Worm (Caenorhabditis elegans) whole organism, young adult: ENCODE measurements around the gene srh-235.
"Not testable (repeated sequence)": the region's sequence is repeated elsewhere in the genome, so short reads cannot be mapped to it uniquely, and the experiment has no call there.

ENCODE experiments used
- B0336.3 ChIP-seq: fragments of 200-800 bp; sonication (Bioruptor generic); IDR thresholded peaks from 2 replicates; pipeline ENCODE4 v1.3.6; 2022; ENCODE audit warnings: missing genetic modification characterization, missing compliant biosample characterization
- C06A6.2 ChIP-seq: fragments of 200-800 bp; sonication (Bioruptor generic); conservative IDR thresholded peaks from 2 replicates; pipeline ENCODE4 v1.3.6; 2022; ENCODE audit warnings: missing genetic modification characterization, missing compliant biosample characterization
- C17E4.6 ChIP-seq: fragments of 200-800 bp; sonication (Bioruptor generic); IDR thresholded peaks from 2 replicates; pipeline ENCODE4 v1.3.6; 2022; ENCODE audit warnings: missing genetic modification reagents, missing genetic modification characterization, missing compliant biosample characterization
- F10E7.11 ChIP-seq: sonication (generic microtip); optimal IDR thresholded peaks from 2 replicates; lab custom pipeline; 2017; ENCODE audit warnings: mild to moderate bottlenecking, missing genetic modification characterization, moderate library complexity, missing compliant biosample characterization
- F22D6.2 ChIP-seq: sonication (generic microtip); optimal IDR thresholded peaks from 2 replicates; lab custom pipeline; 2016; ENCODE audit warnings: mild to moderate bottlenecking, missing genetic modification characterization, missing compliant biosample characterization
- F23B12.7 ChIP-seq: sonication (generic microtip); optimal IDR thresholded peaks from 2 replicates; lab custom pipeline; 2017; ENCODE audit warnings: missing genetic modification characterization, mild to moderate bottlenecking, missing compliant biosample characterization, antibody characterized with exemption, moderate library complexity; ENCODE audit not compliant: insufficient read depth
- F39B2.1 ChIP-seq: fragments of 200-800 bp; sonication (Bioruptor generic); IDR thresholded peaks from 2 replicates; pipeline ENCODE4 v1.3.6; 2022; ENCODE audit warnings: missing genetic modification reagents, missing genetic modification characterization, missing compliant biosample characterization
- F52B5.7 ChIP-seq: sonication (generic microtip); optimal IDR thresholded peaks from 2 replicates; lab custom pipeline; 2016; ENCODE audit warnings: mild to moderate bottlenecking, missing genetic modification characterization, missing compliant biosample characterization
- F57A8.1 ChIP-seq: fragments of 200-800 bp; sonication (Bioruptor generic); optimal IDR thresholded peaks from 2 replicates; lab custom pipeline; 2018; ENCODE audit warnings: mild to moderate bottlenecking, missing genetic modification characterization, moderate library complexity, missing compliant biosample characterization
- T07F8.4 ChIP-seq: sonication (generic microtip); optimal IDR thresholded peaks from 2 replicates; lab custom pipeline; 2016; ENCODE audit warnings: mild to moderate bottlenecking, missing genetic modification characterization, moderate library complexity, missing compliant biosample characterization
- T26A5.8 ChIP-seq: sonication (generic microtip); optimal IDR thresholded peaks from 2 replicates; lab custom pipeline; 2016; ENCODE audit warnings: missing genetic modification characterization, missing compliant biosample characterization
- Y53F4B.3 ChIP-seq: fragments of 200-800 bp; sonication (Bioruptor generic); IDR thresholded peaks from 2 replicates; pipeline ENCODE4 v1.3.6; 2022; ENCODE audit warnings: missing genetic modification reagents, missing genetic modification characterization, missing compliant biosample characterization
- akir-1 ChIP-seq: fragments of 200-800 bp; sonication (Bioruptor generic); optimal IDR thresholded peaks from 2 replicates; lab custom pipeline; 2018; ENCODE audit warnings: mild to moderate bottlenecking, missing genetic modification characterization, moderate library complexity, missing compliant biosample characterization
- ama-1 ChIP-seq, 3 experiments: fragments of 150-350 bp in 1 of 3; sonication (generic microtip) in 2 of 3; optimal IDR thresholded peaks; 2 replicates each; lab custom pipeline; 2014 to 2018; ENCODE audit warnings: missing biosample characterization in 2 of 3, missing genetic modification characterization in 2 of 3, missing genetic modification reagents in 2 of 3
- aptf-3 ChIP-seq: fragments of 200-800 bp; sonication (Bioruptor generic); IDR thresholded peaks from 2 replicates; pipeline ENCODE4 v1.3.6; 2022; ENCODE audit warnings: missing genetic modification characterization, missing compliant biosample characterization
- cebp-1 ChIP-seq, 2 experiments: fragments of 200-800 bp in 1 of 2; sonication (Bioruptor generic) in 1 of 2; sonication (generic microtip) in 1 of 2; IDR thresholded peaks in 1 of 2; optimal IDR thresholded peaks in 1 of 2; 2 replicates each; pipeline versions ENCODE4 v1.3.6 to Lab custom; 2017 to 2022; ENCODE audit warnings: missing compliant biosample characterization in 2 of 2, missing genetic modification characterization in 2 of 2, mild to moderate bottlenecking in 1 of 2, missing genetic modification reagents in 1 of 2, moderate library complexity in 1 of 2
- ceh-27 ChIP-seq: fragments of 200-800 bp; sonication (Bioruptor generic); optimal IDR thresholded peaks from 2 replicates; lab custom pipeline; 2018; ENCODE audit warnings: mild to moderate bottlenecking, missing genetic modification characterization, moderate library complexity, missing compliant biosample characterization
- egl-18 ChIP-seq: fragments of 200-800 bp; sonication (Bioruptor generic); IDR thresholded peaks from 2 replicates; pipeline ENCODE4 v1.3.6; 2022; ENCODE audit warnings: missing genetic modification reagents, missing genetic modification characterization, missing compliant biosample characterization
- him-1 ChIP-seq: sonication (generic microtip); optimal IDR thresholded peaks from 2 replicates; lab custom pipeline; 2016; ENCODE audit warnings: missing genotype, missing genetic modification reagents, missing genetic modification characterization, missing compliant biosample characterization
- lin-54 ChIP-seq: fragments of 200-800 bp; sonication (Bioruptor generic); optimal IDR thresholded peaks from 2 replicates; lab custom pipeline; 2018; ENCODE audit warnings: mild to moderate bottlenecking, missing genetic modification characterization, missing compliant biosample characterization
- lsl-1 ChIP-seq: fragments of 200-800 bp; sonication (Bioruptor generic); optimal IDR thresholded peaks from 2 replicates; lab custom pipeline; 2018; ENCODE audit warnings: mild to moderate bottlenecking, missing genetic modification characterization, moderate library complexity, missing compliant biosample characterization
- madf-3 ChIP-seq: fragments of 200-800 bp; sonication (Bioruptor generic); IDR thresholded peaks from 2 replicates; pipeline ENCODE4 v1.3.6; 2022; ENCODE audit warnings: missing genetic modification reagents, missing genetic modification characterization, missing compliant biosample characterization
- mcd-1 ChIP-seq: fragments of 200-800 bp; sonication (Bioruptor generic); IDR thresholded peaks from 2 replicates; pipeline ENCODE4 v1.3.6; 2022; ENCODE audit warnings: missing genetic modification reagents, missing genetic modification characterization, missing compliant biosample characterization
- pbrm-1 ChIP-seq: fragments of 200-800 bp; sonication (Bioruptor generic); IDR thresholded peaks from 2 replicates; pipeline ENCODE4 v1.3.6; 2022; ENCODE audit warnings: missing genetic modification reagents, missing genetic modification characterization, missing compliant biosample characterization
- rpc-1 ChIP-seq, 2 experiments: fragments of 150-350 bp in 1 of 2; sonication (generic microtip) in 1 of 2; optimal IDR thresholded peaks; 2 replicates each; lab custom pipeline; 2014 to 2018; ENCODE audit warnings: missing biosample characterization in 1 of 2, missing genetic modification characterization in 1 of 2, missing genetic modification reagents in 1 of 2, missing genotype in 1 of 2
- snpc-4 ChIP-seq, 5 experiments: fragments of 150-350 bp in 1 of 5; sonication (generic microtip) in 4 of 5; optimal IDR thresholded peaks; 2 replicates each; lab custom pipeline; 2014 to 2018; ENCODE audit warnings: missing genetic modification characterization in 5 of 5, missing biosample characterization in 3 of 5, antibody characterized with exemption in 2 of 5, mild to moderate bottlenecking in 2 of 5, missing compliant biosample characterization in 2 of 5, missing genotype in 2 of 5, moderate library complexity in 2 of 5, missing genetic modification reagents in 1 of 5
- somi-1 ChIP-seq: fragments of 200-800 bp; sonication (Bioruptor generic); optimal IDR thresholded peaks from 2 replicates; lab custom pipeline; 2018; ENCODE audit warnings: mild to moderate bottlenecking, missing genetic modification characterization, missing compliant biosample characterization
- sptf-2 ChIP-seq: fragments of 200-800 bp; sonication (Bioruptor generic); optimal IDR thresholded peaks from 2 replicates; lab custom pipeline; 2018; ENCODE audit warnings: mild to moderate bottlenecking, missing genetic modification characterization, missing compliant biosample characterization
- unc-62 ChIP-seq: fragments of 150-350 bp; optimal IDR thresholded peaks from 2 replicates; lab custom pipeline; 2014; ENCODE audit warnings: missing biosample characterization, missing genetic modification reagents, missing genetic modification characterization
- xnd-1 ChIP-seq: sonication (generic microtip); optimal IDR thresholded peaks from 2 replicates; lab custom pipeline; 2016; ENCODE audit warnings: missing genotype, missing genetic modification reagents, missing genetic modification characterization, missing compliant biosample characterization
- ztf-26 ChIP-seq: sonication (generic microtip); optimal IDR thresholded peaks from 2 replicates; lab custom pipeline; 2017; ENCODE audit warnings: missing genetic modification characterization, missing compliant biosample characterization
- ztf-28 ChIP-seq: fragments of 200-800 bp; sonication (Bioruptor generic); IDR thresholded peaks from 2 replicates; pipeline ENCODE4 v1.3.6; 2022; ENCODE audit warnings: missing genetic modification reagents, missing genetic modification characterization, missing compliant biosample characterization

Gene srh-235

DNA sequence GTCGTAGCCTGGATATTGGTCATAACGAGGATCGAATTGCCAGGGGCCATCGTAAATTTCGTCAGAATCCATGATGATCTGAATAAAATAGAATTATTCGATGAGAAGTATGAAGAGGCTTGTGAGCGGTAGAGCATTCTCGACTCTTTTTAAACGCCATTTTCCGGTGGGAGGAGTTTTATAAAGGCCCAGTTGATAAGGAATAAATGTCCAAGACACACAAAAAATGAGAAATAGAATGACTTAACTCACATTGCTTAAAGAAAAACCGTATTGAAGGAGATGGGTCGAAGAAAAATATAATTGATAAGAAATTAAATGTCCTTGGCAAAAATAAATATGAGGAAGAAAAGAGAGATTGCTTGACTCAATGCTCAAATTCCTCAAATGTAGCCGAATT, 2.3 kb downstream of the srh-235 start, which contains the start of gene F20E11.17:
Gene F20E11.17, minus strand, starts transcription at position 101 of the 400 bp plus-strand sequence.
- no peak for TF ChIP-seq F57A8.1 (GFP tag; lab: Kevin White, UChicago)
- TF ChIP-seq ama-1 (optimal IDR thresholded peaks at IDR 0.05; lab: Kevin White, UChicago), result no peak
- TF ChIP-seq ama-1 (GFP tag; optimal IDR thresholded peaks at IDR 0.05; lab: Kevin White, UChicago), result no peak
- no peak for TF ChIP-seq ceh-27
- TF ChIP-seq mcd-1, result no peak
- TF ChIP-seq sptf-2 (GFP tag; lab: Kevin White, UChicago), result no peak
- TF ChIP-seq ztf-28 (GFP tag; lab: Robert Waterston, UW), result no peak
- TF ChIP-seq ztf-26 (tag; lab: Kevin White, UChicago), result no peak
- TF ChIP-seq F23B12.7 (tag; lab: Kevin White, UChicago), result no peak
- TF ChIP-seq Y53F4B.3, result no peak
- TF ChIP-seq egl-18 (GFP tag; lab: Robert Waterston, UW), result no peak
- no peak for TF ChIP-seq somi-1 (GFP tag; lab: Kevin White, UChicago)
- no peak for TF ChIP-seq lsl-1 (GFP tag; lab: Kevin White, UChicago)
- no peak for TF ChIP-seq akir-1 (GFP tag; lab: Kevin White, UChicago)
- TF ChIP-seq B0336.3, result no peak
- no peak for TF ChIP-seq xnd-1 (tag; lab: Kevin White, UChicago)
- no peak for TF ChIP-seq T26A5.8 (tag; lab: Kevin White, UChicago)
- TF ChIP-seq F39B2.1 (GFP tag; lab: Robert Waterston, UW), result no peak
- no peak for TF ChIP-seq unc-62 (GFP tag; lab: Kevin White, UChicago)
- no peak for TF ChIP-seq rpc-1 (optimal IDR thresholded peaks at IDR 0.05; lab: Kevin White, UChicago)
- TF ChIP-seq rpc-1 (tag; optimal IDR thresholded peaks at IDR 0.05; lab: Kevin White, UChicago), result no peak
- TF ChIP-seq F22D6.2 (tag; lab: Kevin White, UChicago), result no peak

DNA sequence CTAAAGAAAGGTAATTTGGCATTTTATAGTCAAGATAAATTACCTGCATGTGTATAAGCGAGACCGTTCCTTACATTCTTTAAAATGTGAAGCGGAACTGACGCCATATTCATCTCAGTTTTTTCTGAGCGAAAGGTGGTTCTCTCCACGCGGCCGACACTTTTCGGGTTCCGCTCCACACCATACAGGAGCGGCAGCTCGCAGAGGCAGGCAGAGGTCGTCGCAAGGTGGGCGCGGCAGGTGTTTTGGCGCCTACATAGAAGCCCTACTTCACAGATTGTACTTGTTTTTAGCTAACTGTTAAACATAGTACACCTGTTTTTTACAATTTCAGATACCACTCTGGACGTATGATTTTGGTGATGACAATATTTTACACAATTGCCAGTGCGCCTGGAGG, 3.6 kb downstream of the srh-235 start:
- no peak for TF ChIP-seq snpc-4 (GFP tag; optimal IDR thresholded peaks at IDR 0.05; lab: Kevin White, UChicago)
- peak in 1 of 4 experiments; percentile 59 for TF ChIP-seq snpc-4 (tag; optimal IDR thresholded peaks at IDR 0.05; lab: Kevin White, UChicago)
- TF ChIP-seq aptf-3 (GFP tag; lab: Robert Waterston, UW), result no peak

DNA sequence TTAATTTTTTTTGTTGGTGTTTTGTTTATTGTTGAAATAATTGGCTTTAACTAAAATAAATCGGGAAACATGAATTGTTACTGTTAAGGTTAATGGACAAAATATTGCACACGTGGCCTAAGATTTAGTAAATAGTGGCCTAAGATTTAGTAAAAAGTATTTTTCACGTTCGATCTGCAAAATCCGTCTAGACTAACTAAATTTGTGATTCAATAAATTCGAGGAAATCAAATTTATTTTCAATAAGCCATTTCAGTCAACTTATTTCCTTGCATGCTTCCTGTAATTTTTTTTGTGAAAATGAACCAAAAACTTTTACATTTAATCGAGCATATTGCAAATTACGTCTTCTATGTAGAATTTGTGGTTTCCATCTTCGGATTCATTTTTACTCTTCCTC, 4.7 kb downstream of the srh-235 start, which contains the start of gene srw-72:
Gene srw-72, plus strand, starts transcription at position 301 of the 400 bp plus-strand sequence.
- TF ChIP-seq F10E7.11 (no peak), cebp-1 (GFP tag; IDR thresholded peaks at IDR 0.05; lab: Robert Waterston, UW) (no peak), cebp-1 (tag; optimal IDR thresholded peaks at IDR 0.05; lab: Kevin White, UChicago) (no peak), lin-54 (no peak), T07F8.4 (tag; lab: Kevin White, UChicago) (no peak), C17E4.6 (GFP tag; lab: Robert Waterston, UW) (no peak), him-1 (tag; lab: Kevin White, UChicago) (no peak), pbrm-1 (no peak), F52B5.7 (no peak), egl-18 (GFP tag; lab: Robert Waterston, UW) (no peak), C06A6.2 (GFP tag; lab: Robert Waterston, UW) (no peak), xnd-1 (tag; lab: Kevin White, UChicago) (no peak)

DNA sequence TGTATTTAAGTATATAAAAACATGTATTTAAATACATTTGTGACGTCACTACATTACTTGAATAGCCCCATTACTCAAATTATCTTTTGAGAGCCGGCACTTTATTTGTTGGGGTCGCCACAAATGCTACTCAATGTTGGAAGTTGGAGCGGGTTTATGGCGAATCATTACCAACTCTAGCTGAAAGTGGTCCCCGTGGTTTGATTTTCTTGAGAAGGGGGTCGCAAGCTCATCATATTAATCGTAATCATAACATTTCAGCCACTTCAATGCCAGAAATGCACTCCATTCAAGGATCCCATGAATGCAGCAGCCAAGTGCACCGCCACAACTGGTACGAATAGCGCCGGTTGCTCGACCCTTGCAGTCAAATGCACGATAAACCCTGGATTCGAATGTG, 7.2 kb downstream of the srh-235 start, which contains the start of gene F20E11.7:
Gene F20E11.7, plus strand, starts transcription at position 301 of the 400 bp plus-strand sequence.
- TF ChIP-seq F57A8.1 (GFP tag; lab: Kevin White, UChicago); pbrm-1; madf-3 (GFP tag; lab: Robert Waterston, UW): not testable (repeated sequence)
